Worm (Caenorhabditis elegans) whole organism, L4 larva: ENCODE results near the gene clec-207.
"Not testable (repeated sequence)": the region's sequence is repeated elsewhere in the genome, so short reads cannot be mapped to it uniquely, and the experiment has no call there.

ENCODE experiments used
- mdl-1 ChIP-seq, 2 experiments: fragments of 150-350 bp in 1 of 2; sonication (generic microtip) in 1 of 2; optimal IDR thresholded peaks; 2 replicates each; lab custom pipeline; 2014 to 2017; ENCODE audit warnings: missing biosample characterization in 2 of 2, missing genetic modification characterization in 2 of 2
- nhr-48 ChIP-seq: sonication (generic microtip); optimal IDR thresholded peaks from 2 replicates; lab custom pipeline; 2016; ENCODE audit warnings: mild to moderate bottlenecking, missing genetic modification characterization, missing compliant biosample characterization

DNA sequence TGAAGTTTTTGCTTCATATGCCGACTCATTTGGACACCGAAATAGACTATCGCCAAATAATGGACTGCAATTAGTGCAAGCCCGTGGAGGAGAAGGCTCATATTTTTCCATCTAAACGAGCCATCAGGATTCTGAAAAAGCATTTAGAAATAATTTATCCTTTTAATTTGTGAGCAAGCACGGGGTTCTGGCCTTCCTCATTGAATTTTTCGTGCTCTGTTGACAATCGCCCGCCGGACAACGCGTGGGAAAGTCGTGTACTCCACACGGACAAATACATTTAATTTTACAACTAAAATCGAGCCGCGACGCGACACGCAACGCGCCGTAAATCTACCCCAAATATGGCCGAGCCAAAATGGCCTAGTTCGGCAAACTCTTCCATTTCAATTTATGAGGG lies 48.5 kb downstream of the clec-207 start, which contains the start of gene F22F7.12:
- TF ChIP-seq nhr-48; mdl-1 (tag; optimal IDR thresholded peaks at IDR 0.05; lab: Kevin White, UChicago): not testable (repeated sequence)
